Worm (Caenorhabditis elegans) whole organism, young adult: Measurements from ENCODE around the gene F52C9.5.

Source experiments
- C17E4.6 ChIP-seq: fragments of 200-800 bp; sonication (Bioruptor generic); IDR thresholded peaks from 2 replicates; pipeline ENCODE4 v1.3.6; 2022; ENCODE audit warnings: missing genetic modification reagents, missing genetic modification characterization, missing compliant biosample characterization
- F23B12.7 ChIP-seq: sonication (generic microtip); optimal IDR thresholded peaks from 2 replicates; lab custom pipeline; 2017; ENCODE audit warnings: missing genetic modification characterization, mild to moderate bottlenecking, missing compliant biosample characterization, antibody characterized with exemption, moderate library complexity; ENCODE audit not compliant: insufficient read depth
- dpl-1 ChIP-seq: fragments of 150-350 bp; optimal IDR thresholded peaks from 2 replicates; lab custom pipeline; 2014; ENCODE audit warnings: missing biosample characterization, missing genetic modification reagents, missing genetic modification characterization
- efl-1 ChIP-seq: fragments of 150-350 bp; optimal IDR thresholded peaks from 2 replicates; lab custom pipeline; 2014; ENCODE audit warnings: missing biosample characterization, missing genetic modification reagents, missing genetic modification characterization

ce11 chrIII:5294867-5295266 is 7.2 kb upstream of the F52C9.5 start:
- TF ChIP-seq C17E4.6 (GFP tag; lab: Robert Waterston, UW) (no peak), efl-1 (no peak), dpl-1 (GFP tag; lab: Kevin White, UChicago) (peak; percentile 28), F23B12.7 (tag; lab: Kevin White, UChicago) (peak; percentile 81)
